Worm (Caenorhabditis elegans) whole organism, dauer: ENCODE data around the gene F53F8.3.

Source experiments
- unc-62 ChIP-seq: sonication (generic microtip); optimal IDR thresholded peaks from 2 replicates; lab custom pipeline; 2017; ENCODE audit warnings: missing biosample characterization, missing genetic modification reagents, missing genetic modification characterization

Gene F53F8.3

ce11 chrV:20651923-20652322 lies 37.4 kb downstream of the F53F8.3 start:
- TF ChIP-seq unc-62 (GFP tag; lab: Kevin White, UChicago), result no peak

- no peak for TF ChIP-seq unc-62 (GFP tag; lab: Kevin White, UChicago)
Measured at ce11 chrV:20648868-20649267, 40.5 kb downstream of the F53F8.3 start.

- no peak for TF ChIP-seq unc-62 (GFP tag; lab: Kevin White, UChicago)
Measured at ce11 chrV:20645479-20645878, 43.9 kb downstream of the F53F8.3 start.

ce11 chrV:20641896-20642295 lies 47.4 kb downstream of the F53F8.3 start, which contains the start of gene srxa-15:
Gene srxa-15 (plus strand): TSS chrV:20642196.
- TF ChIP-seq unc-62 (GFP tag; lab: Kevin White, UChicago), result no peak

ce11 chrV:20639294-20639693 lies 50.0 kb downstream of the F53F8.3 start, which contains the start of gene srxa-14:
Gene srxa-14 (plus strand): TSS chrV:20639594.
- TF ChIP-seq unc-62 (GFP tag; lab: Kevin White, UChicago), result no peak
